Fruit fly (Drosophila melanogaster): ENCODE data around the gene FarO.

- no peak for TF ChIP-seq usp (GFP tag; optimal IDR thresholded peaks at IDR 0.05)
- TF ChIP-seq CG8478 (optimal IDR thresholded peaks at IDR 0.05), result no peak
Measured at dm6 chrX:2186555-2186954, 17.1 kb downstream of the FarO start, which contains the start of gene CG17777.

Data from whole organism.